Fruit fly (Drosophila melanogaster) whole organism, embryonic: ENCODE measurements around the gene Hinfp.

Experiments used
- CG10565 ChIP-seq: fragments of 200-800 bp; sonication (Bioruptor generic); optimal IDR thresholded peaks from 3 replicates; lab custom pipeline; 2016; ENCODE audit warnings: missing biosample characterization, mild to moderate bottlenecking, missing genetic modification characterization
- CG11456 ChIP-seq: fragments of 200-800 bp; sonication (Bioruptor generic); IDR thresholded peaks from 3 replicates; pipeline ENCODE4 v1.3.6; 2022; ENCODE audit warnings: missing biosample characterization, missing genetic modification characterization
- CG12744 ChIP-seq: fragments of 200-800 bp; sonication (Bioruptor generic); optimal IDR thresholded peaks from 2 replicates; lab custom pipeline; 2016; ENCODE audit warnings: missing biosample characterization, missing genetic modification characterization
- CG14050 ChIP-seq: fragments of 200-800 bp; sonication (Bioruptor generic); IDR thresholded peaks from 3 replicates; pipeline ENCODE4 v1.3.6; 2022; ENCODE audit warnings: missing biosample characterization, missing genetic modification characterization
- CG14667 ChIP-seq: fragments of 200-800 bp; sonication (Bioruptor generic); IDR thresholded peaks from 2 replicates; pipeline ENCODE4 v1.3.6; 2022; ENCODE audit warnings: missing biosample characterization, missing genetic modification characterization
- CG14860 ChIP-seq: fragments of 200-800 bp; sonication (Bioruptor generic); IDR thresholded peaks from 3 replicates; pipeline ENCODE4 v1.3.6; 2022; ENCODE audit warnings: missing biosample characterization, missing genetic modification characterization; ENCODE audit not compliant: partially characterized antibody
- CG15514 ChIP-seq: fragments of 200-800 bp; sonication (Bioruptor generic); optimal IDR thresholded peaks from 3 replicates; lab custom pipeline; 2017; ENCODE audit warnings: missing biosample characterization, missing genetic modification characterization, mild to moderate bottlenecking, moderate library complexity, missing genetic modification reagents
- CG16863 ChIP-seq: fragments of 200-800 bp; sonication (Bioruptor generic); optimal IDR thresholded peaks from 3 replicates; lab custom pipeline; 2016; ENCODE audit warnings: missing biosample characterization, missing genetic modification characterization
- CG17385 ChIP-seq: fragments of 200-800 bp; sonication (Bioruptor generic); optimal IDR thresholded peaks from 3 replicates; lab custom pipeline; 2018; ENCODE audit warnings: missing biosample characterization, mild to moderate bottlenecking, missing genetic modification characterization
- CG18599 ChIP-seq: fragments of 200-800 bp; sonication (Bioruptor generic); optimal IDR thresholded peaks from 3 replicates; lab custom pipeline; 2017; ENCODE audit warnings: missing biosample characterization, missing genetic modification characterization, mild to moderate bottlenecking, moderate library complexity, missing genetic modification reagents
- CG2129 ChIP-seq: fragments of 200-800 bp; sonication (Bioruptor generic); IDR thresholded peaks from 2 replicates; pipeline ENCODE4 v1.3.6; 2022; ENCODE audit warnings: missing biosample characterization, missing genetic modification characterization; ENCODE audit not compliant: partially characterized antibody
- CG3281 ChIP-seq: fragments of 200-800 bp; sonication (Bioruptor generic); optimal IDR thresholded peaks from 3 replicates; lab custom pipeline; 2017; ENCODE audit warnings: missing biosample characterization, mild to moderate bottlenecking, missing genetic modification characterization
- CG33557 ChIP-seq: fragments of 200-800 bp; sonication (Bioruptor generic); optimal IDR thresholded peaks from 2 replicates; lab custom pipeline; 2019; ENCODE audit warnings: missing biosample characterization, mild to moderate bottlenecking, missing genetic modification characterization, moderate library complexity
- CG3726 ChIP-seq: fragments of 200-800 bp; sonication (Bioruptor generic); IDR thresholded peaks from 3 replicates; pipeline ENCODE4, ENCODE4 v1.3.6; 2022; ENCODE audit warnings: missing biosample characterization, missing genetic modification characterization
- CG7556 ChIP-seq: fragments of 200-800 bp; sonication (Bioruptor generic); optimal IDR thresholded peaks from 2 replicates; lab custom pipeline; 2017; ENCODE audit warnings: missing biosample characterization, mild to moderate bottlenecking, missing genetic modification characterization
- CG7745 ChIP-seq: fragments of 200-800 bp; sonication (Bioruptor generic); optimal IDR thresholded peaks from 2 replicates; lab custom pipeline; 2018; ENCODE audit warnings: missing biosample characterization, mild to moderate bottlenecking, missing genetic modification characterization, moderate library complexity
- CG7987 ChIP-seq: fragments of 200-800 bp; sonication (Bioruptor generic); optimal IDR thresholded peaks from 2 replicates; lab custom pipeline; 2018; ENCODE audit warnings: missing biosample characterization, mild to moderate bottlenecking, missing genetic modification characterization, moderate library complexity
- CG8359 ChIP-seq: fragments of 200-800 bp; sonication (Bioruptor generic); optimal IDR thresholded peaks from 2 replicates; lab custom pipeline; 2017; ENCODE audit warnings: missing biosample characterization, mild to moderate bottlenecking, missing genetic modification characterization, borderline replicate concordance
- CG9609 ChIP-seq: fragments of 200-800 bp; sonication (Bioruptor generic); optimal IDR thresholded peaks from 3 replicates; lab custom pipeline; 2016; ENCODE audit warnings: missing biosample characterization, missing genetic modification characterization
- D19A ChIP-seq: fragments of 200-800 bp; optimal IDR thresholded peaks from 3 replicates; lab custom pipeline; 2019; ENCODE audit warnings: missing biosample characterization, mild to moderate bottlenecking, missing genetic modification characterization, moderate library complexity
- Dad ChIP-seq: fragments of 200-800 bp; sonication (Bioruptor generic); optimal IDR thresholded peaks from 3 replicates; lab custom pipeline; 2016; ENCODE audit warnings: missing biosample characterization, missing genetic modification characterization
- Dref ChIP-seq: fragments of 200-800 bp; sonication (Bioruptor generic); IDR thresholded peaks from 2 replicates; pipeline ENCODE4 v1.3.6; 2022; ENCODE audit warnings: missing biosample characterization, missing genetic modification characterization
- HLH3B ChIP-seq: fragments of 200-800 bp; sonication (Bioruptor generic); IDR thresholded peaks from 2 replicates; pipeline ENCODE4 v1.3.6; 2022; ENCODE audit warnings: missing biosample characterization, missing genetic modification characterization
- HmgD ChIP-seq: fragments of 200-800 bp; sonication (Bioruptor generic); optimal IDR thresholded peaks from 3 replicates; lab custom pipeline; 2016; ENCODE audit warnings: missing biosample characterization, missing genetic modification characterization
- Hmr ChIP-seq: fragments of 200-800 bp; sonication (Bioruptor generic); optimal IDR thresholded peaks from 3 replicates; lab custom pipeline; 2017; ENCODE audit warnings: mild to moderate bottlenecking, missing biosample characterization, missing genetic modification reagents, missing genetic modification characterization
- Hr3 ChIP-seq: fragments of 200-800 bp; sonication (Bioruptor generic); optimal IDR thresholded peaks from 3 replicates; lab custom pipeline; 2016; ENCODE audit warnings: missing biosample characterization, missing genetic modification characterization
- Meics ChIP-seq: fragments of 200-800 bp; sonication (Bioruptor generic); optimal IDR thresholded peaks from 2 replicates; lab custom pipeline; 2017; ENCODE audit warnings: missing biosample characterization, mild to moderate bottlenecking, missing genetic modification characterization
- Side ChIP-seq: fragments of 200-800 bp; sonication (Bioruptor generic); optimal IDR thresholded peaks from 2 replicates; lab custom pipeline; 2016; ENCODE audit warnings: missing biosample characterization, missing genetic modification characterization
- Sox102F ChIP-seq: fragments of 200-800 bp; sonication (Bioruptor generic); optimal IDR thresholded peaks from 2 replicates; lab custom pipeline; 2018; ENCODE audit warnings: missing biosample characterization, mild to moderate bottlenecking, missing genetic modification characterization, moderate library complexity
- Sry-β ChIP-seq: fragments of 200-800 bp; sonication (Bioruptor generic); optimal IDR thresholded peaks from 2 replicates; lab custom pipeline; 2018; ENCODE audit warnings: missing biosample characterization, mild to moderate bottlenecking, missing genetic modification characterization, moderate library complexity
- al ChIP-seq: fragments of 200-800 bp; sonication (Bioruptor generic); IDR thresholded peaks from 2 replicates; pipeline ENCODE4 v1.3.6; 2022; ENCODE audit warnings: missing biosample characterization, missing genetic modification characterization
- ash1 ChIP-seq: fragments of 200-800 bp; sonication (Bioruptor generic); optimal IDR thresholded peaks from 2 replicates; lab custom pipeline; 2018; ENCODE audit warnings: missing biosample characterization, mild to moderate bottlenecking, missing genetic modification characterization
- bbx ChIP-seq: fragments of 200-800 bp; sonication (Bioruptor generic); IDR thresholded peaks from 2 replicates; pipeline ENCODE4 v1.3.6; 2022; ENCODE audit warnings: missing biosample characterization, missing genetic modification characterization; ENCODE audit not compliant: partially characterized antibody
- bcd ChIP-seq: fragments of 200-800 bp; sonication (Bioruptor generic); optimal IDR thresholded peaks from 2 replicates; lab custom pipeline; 2017; ENCODE audit warnings: missing biosample characterization, mild to moderate bottlenecking, missing genetic modification characterization
- chn ChIP-seq: fragments of 200-800 bp; sonication (Bioruptor generic); optimal IDR thresholded peaks from 2 replicates; lab custom pipeline; 2016; ENCODE audit warnings: missing biosample characterization, missing genetic modification characterization
- dimm ChIP-seq: fragments of 200-800 bp; sonication (Bioruptor generic); IDR thresholded peaks from 2 replicates; pipeline ENCODE4 v1.3.6; 2022; ENCODE audit warnings: missing biosample characterization, missing genetic modification characterization
- disco-r ChIP-seq: fragments of 200-800 bp; sonication (Bioruptor generic); optimal IDR thresholded peaks from 2 replicates; lab custom pipeline; 2016; ENCODE audit warnings: missing biosample characterization, missing genetic modification characterization
- gt ChIP-seq: fragments of 200-800 bp; sonication (Bioruptor generic); IDR thresholded peaks from 2 replicates; pipeline ENCODE4 v1.3.6; 2022; ENCODE audit warnings: missing biosample characterization, missing genetic modification characterization
- ham ChIP-seq: fragments of 200-800 bp; sonication (Bioruptor generic); IDR thresholded peaks from 2 replicates; pipeline ENCODE4 v1.3.6; 2022; ENCODE audit warnings: missing biosample characterization, missing genetic modification characterization
- jumu ChIP-seq: fragments of 200-800 bp; sonication (Bioruptor generic); optimal IDR thresholded peaks from 3 replicates; lab custom pipeline; 2016; ENCODE audit warnings: missing biosample characterization, missing genetic modification characterization
- kay ChIP-seq: fragments of 200-800 bp; sonication (Bioruptor generic); optimal IDR thresholded peaks from 2 replicates; lab custom pipeline; 2016; ENCODE audit warnings: missing biosample characterization, missing genetic modification characterization
- lab ChIP-seq: fragments of 200-800 bp; sonication (Bioruptor generic); optimal IDR thresholded peaks from 3 replicates; lab custom pipeline; 2017; ENCODE audit warnings: missing biosample characterization, missing genetic modification characterization, mild to moderate bottlenecking, moderate library complexity, missing genetic modification reagents
- mirr ChIP-seq: fragments of 200-800 bp; sonication (Bioruptor generic); optimal IDR thresholded peaks from 3 replicates; lab custom pipeline; 2018; ENCODE audit warnings: missing biosample characterization, mild to moderate bottlenecking, missing genetic modification characterization
- pita ChIP-seq: fragments of 200-800 bp; sonication (Bioruptor generic); optimal IDR thresholded peaks from 2 replicates; lab custom pipeline; 2017; ENCODE audit warnings: missing biosample characterization, mild to moderate bottlenecking, missing genetic modification characterization
- sens-2 ChIP-seq: fragments of 200-800 bp; sonication (Bioruptor generic); IDR thresholded peaks from 2 replicates; pipeline ENCODE4 v1.3.6; 2022; ENCODE audit warnings: missing biosample characterization, missing genetic modification characterization
- slbo ChIP-seq: fragments of 200-800 bp; sonication (Bioruptor generic); IDR thresholded peaks from 2 replicates; pipeline ENCODE4 v1.3.6; 2022; ENCODE audit warnings: missing biosample characterization, missing genetic modification characterization
- sqz ChIP-seq: fragments of 200-800 bp; sonication (Bioruptor generic); optimal IDR thresholded peaks from 3 replicates; lab custom pipeline; 2018; ENCODE audit warnings: missing biosample characterization, mild to moderate bottlenecking, missing genetic modification characterization
- ssp ChIP-seq: fragments of 200-800 bp; sonication (Bioruptor generic); IDR thresholded peaks from 2 replicates; pipeline ENCODE4 v1.3.6; 2022; ENCODE audit warnings: missing biosample characterization, missing genetic modification characterization
- tap ChIP-seq: fragments of 200-800 bp; optimal IDR thresholded peaks from 3 replicates; lab custom pipeline; 2019; ENCODE audit warnings: missing biosample characterization, mild to moderate bottlenecking, missing genetic modification characterization, moderate library complexity
- twi ChIP-seq: fragments of 200-800 bp; optimal IDR thresholded peaks from 2 replicates; lab custom pipeline; 2019; ENCODE audit warnings: missing biosample characterization, mild to moderate bottlenecking, missing genetic modification characterization, moderate library complexity
- yki ChIP-seq: fragments of >200 bp; optimal IDR thresholded peaks from 3 replicates; lab custom pipeline; 2018
- z ChIP-seq: fragments of 200-800 bp; sonication (Bioruptor generic); IDR thresholded peaks from 3 replicates; pipeline ENCODE4 v1.3.6; 2022; ENCODE audit warnings: missing biosample characterization, missing genetic modification characterization

Gene Hinfp

dm6 chrX:618583-618982 is 6.8 kb upstream of the Hinfp start (continued):
- TF ChIP-seq CG8359 (GFP tag; lab: Kevin White, UChicago) (no peak), CG9609 (GFP tag; lab: Kevin White, UChicago) (no peak), Dref (no peak), CG7987 (GFP tag; lab: Kevin White, UChicago) (no peak), CG10565 (GFP tag; lab: Kevin White, UChicago) (no peak), Sry-β (no peak), sqz (GFP tag; lab: Kevin White, UChicago) (no peak), CG17385 (no peak), HmgD (GFP tag; lab: Kevin White, UChicago) (no peak), chn (GFP tag; lab: Kevin White, UChicago) (peak; percentile 17), yki (lab: Kevin White, UChicago) (no peak), D19A (tag; lab: Kevin White, UChicago) (peak; percentile 34), CG14860 (GFP tag; lab: Robert Waterston, UW) (no peak), CG18599 (no peak), ash1 (no peak), mirr (GFP tag; lab: Kevin White, UChicago) (no peak), CG14050 (GFP tag; lab: Robert Waterston, UW) (no peak), slbo (GFP tag; lab: Robert Waterston, UW) (0 out of 2 replicates have a peak, but pooled peaks have one; percentile 22), z (GFP tag; lab: Robert Waterston, UW) (no peak), kay (GFP tag; lab: Kevin White, UChicago) (no peak), Meics (GFP tag; lab: Kevin White, UChicago) (peak; percentile 10), dimm (GFP tag; lab: Robert Waterston, UW) (no peak), al (GFP tag; lab: Robert Waterston, UW) (0 out of 2 replicates have a peak, but pooled peaks have one; percentile 10), ssp (GFP tag; lab: Robert Waterston, UW) (no peak), sens-2 (GFP tag; lab: Robert Waterston, UW) (no peak), CG11456 (GFP tag; lab: Robert Waterston, UW) (0 out of 3 replicates have a peak, but pooled peaks have one; percentile 32), gt (GFP tag; lab: Robert Waterston, UW) (no peak), bcd (GFP tag; lab: Kevin White, UChicago) (no peak), Hmr (peak; percentile 7), HLH3B (GFP tag; lab: Robert Waterston, UW) (0 out of 2 replicates have a peak, but pooled peaks have one; percentile 21), jumu (no peak), pita (no peak), CG2129 (GFP tag; lab: Robert Waterston, UW) (no peak), CG16863 (peak; percentile 9), twi (tag; lab: Kevin White, UChicago) (no peak), CG14667 (GFP tag; lab: Robert Waterston, UW) (no peak), ham (GFP tag; lab: Robert Waterston, UW) (no peak), CG3726 (no peak), Side (GFP tag; lab: Kevin White, UChicago) (peak; percentile 18), Hr3 (no peak), CG15514 (GFP tag; lab: Kevin White, UChicago) (no peak), lab (GFP tag; lab: Kevin White, UChicago) (peak; percentile 1), tap (tag; lab: Kevin White, UChicago) (no peak), CG12744 (GFP tag; lab: Kevin White, UChicago) (no peak), CG7556 (peak; percentile 15), disco-r (GFP tag; lab: Kevin White, UChicago) (no peak), CG7745 (tag; lab: Kevin White, UChicago) (no peak), Sox102F (no peak), CG33557 (no peak), bbx (GFP tag; lab: Robert Waterston, UW) (no peak), CG3281 (GFP tag; lab: Kevin White, UChicago) (no peak), Dad (GFP tag; lab: Kevin White, UChicago) (peak; percentile 10)
